Worm (Caenorhabditis elegans): ENCODE results near the gene C08A9.10.

- TF ChIP-seq hlh-6 (tag; optimal IDR thresholded peaks at IDR 0.05) (no peak), dmd-4 (tag; optimal IDR thresholded peaks at IDR 0.05; ENCODE audit: borderline replicate concordance) (no peak), nhr-11 (tag; optimal IDR thresholded peaks at IDR 0.05) (no peak), pag-3 (tag; optimal IDR thresholded peaks at IDR 0.05; ENCODE audit: borderline replicate concordance) (no peak), hlh-30 (tag; optimal IDR thresholded peaks at IDR 0.05; ENCODE audit: insufficient read depth) (no peak), odd-2 (tag; optimal IDR thresholded peaks at IDR 0.05) (no peak), madf-2 (tag; optimal IDR thresholded peaks at IDR 0.05) (no peak), ttx-3 (tag; optimal IDR thresholded peaks at IDR 0.05) (no peak)
These were observed 10.5 kb upstream of the C08A9.10 start for ce11 chrX:17070495-17070894.
